Worm (Caenorhabditis elegans) whole organism, L2 larva: Measurements from ENCODE around the gene C44B11.6.

Source experiments
- C34F6.9 ChIP-seq: fragments of 150-350 bp; optimal IDR thresholded peaks from 2 replicates; lab custom pipeline; 2014; ENCODE audit warnings: missing biosample characterization, missing genetic modification characterization
- Y55F3AM.14 ChIP-seq: fragments of 200-800 bp; sonication (Bioruptor generic); optimal IDR thresholded peaks from 2 replicates; lab custom pipeline; 2018; ENCODE audit warnings: mild to moderate bottlenecking, missing genetic modification characterization, missing compliant biosample characterization
- ZK546.5 ChIP-seq: sonication (generic microtip); optimal IDR thresholded peaks from 2 replicates; lab custom pipeline; 2017; ENCODE audit warnings: missing biosample characterization, missing genetic modification characterization
- ama-1 ChIP-seq: fragments of 150-350 bp; optimal IDR thresholded peaks from 2 replicates; lab custom pipeline; 2018; ENCODE audit warnings: inconsistent platforms
- ceh-16 ChIP-seq: fragments of 150-350 bp; optimal IDR thresholded peaks from 2 replicates; lab custom pipeline; 2014; ENCODE audit warnings: missing biosample characterization, missing genetic modification characterization
- ceh-82 ChIP-seq: fragments of 150-350 bp; optimal IDR thresholded peaks from 2 replicates; lab custom pipeline; 2014; ENCODE audit warnings: missing biosample characterization, missing genetic modification characterization
- crh-2 ChIP-seq: sonication (generic microtip); optimal IDR thresholded peaks from 2 replicates; lab custom pipeline; 2017; ENCODE audit warnings: missing biosample characterization, missing genetic modification characterization
- dmd-4 ChIP-seq: sonication (generic microtip); optimal IDR thresholded peaks from 2 replicates; lab custom pipeline; 2017; ENCODE audit warnings: missing biosample characterization, missing genetic modification characterization
- elt-1 ChIP-seq: fragments of 150-350 bp; optimal IDR thresholded peaks from 2 replicates; lab custom pipeline; 2014; ENCODE audit warnings: missing biosample characterization, missing genetic modification characterization
- elt-3 ChIP-seq: sonication (generic microtip); optimal IDR thresholded peaks from 2 replicates; lab custom pipeline; 2017; ENCODE audit warnings: missing biosample characterization, missing genetic modification characterization
- fos-1 ChIP-seq: fragments of 150-350 bp; optimal IDR thresholded peaks from 2 replicates; lab custom pipeline; 2014; ENCODE audit warnings: missing biosample characterization, missing genetic modification characterization
- lin-11 ChIP-seq: fragments of 150-350 bp; sonication (generic microtip); optimal IDR thresholded peaks from 2 replicates; lab custom pipeline; 2014; ENCODE audit warnings: missing biosample characterization, missing genetic modification characterization, inconsistent platforms, mixed read lengths
- lin-39 ChIP-seq: fragments of 150-350 bp; optimal IDR thresholded peaks from 2 replicates; lab custom pipeline; 2014; ENCODE audit warnings: missing biosample characterization, missing genetic modification reagents, missing genetic modification characterization
- lsy-2 ChIP-seq, 2 experiments: fragments of 150-350 bp in 1 of 2; sonication (generic microtip) in 1 of 2; optimal IDR thresholded peaks; 2 replicates each; lab custom pipeline; 2014 to 2017; ENCODE audit warnings: missing biosample characterization in 2 of 2, missing genetic modification characterization in 2 of 2
- mab-5 ChIP-seq: fragments of 150-350 bp; optimal IDR thresholded peaks from 2 replicates; lab custom pipeline; 2014; ENCODE audit warnings: missing biosample characterization, missing genetic modification characterization
- mdl-1 ChIP-seq, 2 experiments: fragments of 150-350 bp in 1 of 2; sonication (generic microtip) in 1 of 2; optimal IDR thresholded peaks; 2 replicates each; lab custom pipeline; 2017; ENCODE audit warnings: missing biosample characterization in 2 of 2, missing genetic modification characterization in 2 of 2
- nhr-11 ChIP-seq: fragments of 150-350 bp; optimal IDR thresholded peaks from 2 replicates; lab custom pipeline; 2014; ENCODE audit warnings: missing biosample characterization, missing genetic modification characterization
- nhr-129 ChIP-seq: fragments of 150-350 bp; optimal IDR thresholded peaks from 2 replicates; lab custom pipeline; 2014; ENCODE audit warnings: missing biosample characterization, missing genetic modification characterization
- nhr-21 ChIP-seq: fragments of 150-350 bp; optimal IDR thresholded peaks from 2 replicates; lab custom pipeline; 2014; ENCODE audit warnings: missing biosample characterization, missing genetic modification characterization
- nhr-23 ChIP-seq: fragments of 150-350 bp; optimal IDR thresholded peaks from 2 replicates; lab custom pipeline; 2014; ENCODE audit warnings: missing biosample characterization, missing genetic modification reagents, missing genetic modification characterization
- nhr-25 ChIP-seq: fragments of 150-350 bp; sonication (generic microtip); optimal IDR thresholded peaks from 3 replicates; lab custom pipeline; 2014; ENCODE audit warnings: missing biosample characterization, missing genetic modification characterization
- nhr-6 ChIP-seq: fragments of 150-350 bp; optimal IDR thresholded peaks from 2 replicates; lab custom pipeline; 2014; ENCODE audit warnings: missing biosample characterization, missing genetic modification characterization
- peb-1 ChIP-seq: fragments of 150-350 bp; optimal IDR thresholded peaks from 2 replicates; lab custom pipeline; 2014; ENCODE audit warnings: missing biosample characterization, missing genetic modification characterization
- sem-4 ChIP-seq: fragments of 150-350 bp; optimal IDR thresholded peaks from 2 replicates; lab custom pipeline; 2014; ENCODE audit warnings: missing biosample characterization, missing genetic modification reagents, missing genetic modification characterization
- skn-1 ChIP-seq: sonication (generic microtip); optimal IDR thresholded peaks from 2 replicates; lab custom pipeline; 2017; ENCODE audit warnings: missing biosample characterization, missing genetic modification characterization
- sma-9 ChIP-seq, 2 experiments: fragments of 150-350 bp in 1 of 2; sonication (generic microtip) in 1 of 2; optimal IDR thresholded peaks; 2 replicates each; lab custom pipeline; 2014 to 2016; ENCODE audit warnings: missing genetic modification characterization in 2 of 2, mild to moderate bottlenecking in 1 of 2, missing biosample characterization in 1 of 2, missing compliant biosample characterization in 1 of 2, missing genetic modification reagents in 1 of 2, moderate library complexity in 1 of 2
- snpc-4 ChIP-seq: fragments of 150-350 bp; optimal IDR thresholded peaks from 2 replicates; lab custom pipeline; 2014; ENCODE audit warnings: missing biosample characterization, missing genetic modification characterization
- unc-39 ChIP-seq: fragments of 150-350 bp; optimal IDR thresholded peaks from 2 replicates; lab custom pipeline; 2014; ENCODE audit warnings: missing biosample characterization, missing genetic modification characterization
- unc-55 ChIP-seq: fragments of 150-350 bp; sonication (generic microtip); optimal IDR thresholded peaks from 3 replicates; lab custom pipeline; 2014; ENCODE audit warnings: missing biosample characterization, missing genetic modification reagents, missing genetic modification characterization
- unc-62 ChIP-seq: fragments of 150-350 bp; optimal IDR thresholded peaks from 2 replicates; lab custom pipeline; 2014; ENCODE audit warnings: missing biosample characterization, missing genetic modification reagents, missing genetic modification characterization
- zag-1 ChIP-seq: fragments of 150-350 bp; optimal IDR thresholded peaks from 2 replicates; lab custom pipeline; 2014; ENCODE audit warnings: missing biosample characterization, missing genetic modification characterization
- ztf-1 ChIP-seq: fragments of 200-800 bp; sonication (Bioruptor generic); conservative IDR thresholded peaks from 2 replicates; pipeline ENCODE4 v1.3.6; 2022; ENCODE audit warnings: missing genetic modification characterization, missing compliant biosample characterization
- ztf-11 ChIP-seq: sonication (generic microtip); optimal IDR thresholded peaks from 2 replicates; lab custom pipeline; 2017; ENCODE audit warnings: missing biosample characterization, missing genetic modification characterization

C44B11.6 gene

ce11 chrIII:3124209-3124786 is 28.6 kb upstream of the C44B11.6 start:
- TF ChIP-seq nhr-23 (tag; lab: Kevin White, UChicago) (no peak), fos-1 (tag; lab: Kevin White, UChicago) (peak; percentile 17)

- no peak for TF ChIP-seq dmd-4 (tag; lab: Kevin White, UChicago)
- TF ChIP-seq elt-1 (tag; lab: Kevin White, UChicago): no peak
- no peak for TF ChIP-seq nhr-129 (tag; lab: Kevin White, UChicago)
- no peak for TF ChIP-seq lin-11 (tag; lab: Kevin White, UChicago)
- no peak for TF ChIP-seq snpc-4
- no peak for TF ChIP-seq lin-39 (tag; lab: Kevin White, UChicago)
- no peak for TF ChIP-seq mab-5 (tag; lab: Kevin White, UChicago)
- no peak for TF ChIP-seq ztf-1
- no peak for TF ChIP-seq sem-4 (tag; lab: Kevin White, UChicago)
- TF ChIP-seq ceh-82 (tag; lab: Kevin White, UChicago): no peak
- no peak for TF ChIP-seq peb-1 (tag; lab: Kevin White, UChicago)
- TF ChIP-seq sma-9 (GFP tag; optimal IDR thresholded peaks at IDR 0.05; lab: Kevin White, UChicago): no peak
- no peak for TF ChIP-seq sma-9 (tag; optimal IDR thresholded peaks at IDR 0.05; lab: Kevin White, UChicago)
- TF ChIP-seq mdl-1 (tag; optimal IDR thresholded peaks at IDR 0.05; lab: Kevin White, UChicago): no peak
- no peak for TF ChIP-seq lsy-2 (tag; optimal IDR thresholded peaks at IDR 0.05; lab: Kevin White, UChicago)
- TF ChIP-seq nhr-6 (tag; lab: Kevin White, UChicago): no peak
- TF ChIP-seq ZK546.5: no peak
Measured at ce11 chrIII:3127074-3127596, 25.8 kb upstream of the C44B11.6 start, which contains the start of gene nipa-1. Gene nipa-1 (minus strand): TSS chrIII:3127124.

- TF ChIP-seq crh-2: peak; percentile 59
- no peak for TF ChIP-seq nhr-21 (tag; lab: Kevin White, UChicago)
- no peak for TF ChIP-seq nhr-11
- no peak for TF ChIP-seq lin-11 (tag; lab: Kevin White, UChicago)
- TF ChIP-seq ceh-82 (tag; lab: Kevin White, UChicago): no peak
- TF ChIP-seq unc-55 (GFP tag; lab: Kevin White, UChicago): peak; percentile 35
- TF ChIP-seq dmd-4 (tag; lab: Kevin White, UChicago): no peak
- peak; percentile 27 for TF ChIP-seq nhr-25 (tag; lab: Kevin White, UChicago)
- TF ChIP-seq ceh-16 (tag; lab: Kevin White, UChicago): no peak
- peak in 1 of 2 experiments; percentile 45 for TF ChIP-seq lsy-2 (tag; optimal IDR thresholded peaks at IDR 0.05; lab: Kevin White, UChicago)
- TF ChIP-seq ztf-1: no peak
- TF ChIP-seq C34F6.9 (tag; lab: Kevin White, UChicago): peak; percentile 50
- no peak for TF ChIP-seq skn-1
- TF ChIP-seq ama-1 (lab: Kevin White, UChicago): no peak
- peak; percentile 58 for TF ChIP-seq fos-1 (tag; lab: Kevin White, UChicago)
- no peak for TF ChIP-seq zag-1
- TF ChIP-seq lin-39 (tag; lab: Kevin White, UChicago): no peak
- TF ChIP-seq unc-39 (tag; lab: Kevin White, UChicago): no peak
Measured at ce11 chrIII:3127613-3128012, 25.3 kb upstream of the C44B11.6 start.

DNA sequence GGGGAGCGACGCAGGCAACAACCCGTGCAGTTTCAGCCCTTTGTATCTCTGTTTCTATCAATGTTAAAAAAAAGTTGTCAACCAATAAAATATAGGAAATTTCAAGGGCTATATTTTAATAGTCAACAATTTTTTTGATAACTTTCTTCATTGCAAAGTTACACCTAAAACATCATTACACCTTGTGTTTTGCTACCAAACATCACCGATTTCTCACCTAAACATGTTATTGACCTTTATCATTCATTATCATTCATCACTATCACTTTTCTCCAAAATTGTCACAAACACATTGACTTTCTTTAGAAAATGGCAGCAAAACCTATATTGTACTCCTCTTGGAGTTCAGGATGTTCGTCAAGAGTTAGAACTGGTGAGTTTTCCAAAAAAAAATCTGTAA is 23.9 kb upstream of the C44B11.6 start, which contains the start of gene Y53G8B.1:
Gene Y53G8B.1, plus strand, starts transcription at position 242 of the 400 bp plus-strand sequence.
- TF ChIP-seq C34F6.9 (tag; lab: Kevin White, UChicago): no peak
- no peak for TF ChIP-seq elt-3 (tag; lab: Kevin White, UChicago)
- TF ChIP-seq sem-4 (tag; lab: Kevin White, UChicago): no peak
- no peak for TF ChIP-seq ztf-11 (tag; lab: Kevin White, UChicago)
- no peak for TF ChIP-seq Y55F3AM.14 (GFP tag; lab: Kevin White, UChicago)
- TF ChIP-seq lsy-2 (tag; optimal IDR thresholded peaks at IDR 0.05; lab: Kevin White, UChicago): no peak
- TF ChIP-seq fos-1 (tag; lab: Kevin White, UChicago): no peak
- no peak for TF ChIP-seq unc-62 (GFP tag; lab: Kevin White, UChicago)
- TF ChIP-seq, all 48 proteins: peak for 0
